Worm (Caenorhabditis elegans): ENCODE data around the gene col-140.
A peak's percentile ranks its signal among the peaks of the same experiment; 100 is the strongest.

col-140 gene

ce11 chrV:5832799-5833198 lies 3.8 kb downstream of the col-140 start (continued):
- TF ChIP-seq B0019.2 (GFP tag; conservative IDR thresholded peaks at IDR 0.05) (no peak), bed-1 (GFP tag; IDR thresholded peaks at IDR 0.05) (no peak), egl-44 (GFP tag; IDR thresholded peaks at IDR 0.05) (no peak), snpc-1.1 (tag; optimal IDR thresholded peaks at IDR 0.05; ENCODE audit: insufficient read depth) (no peak), hlh-26 (GFP tag; conservative IDR thresholded peaks at IDR 0.05) (no peak), F49E8.2 (tag; optimal IDR thresholded peaks at IDR 0.05; ENCODE audit: insufficient read depth) (no peak), aptf-2 (GFP tag; conservative IDR thresholded peaks at IDR 0.05) (no peak), hsf-1 (GFP tag; IDR thresholded peaks at IDR 0.05) (0 out of 2 replicates have a peak, but pooled peaks have one; percentile 10), repo-1 (tag; optimal IDR thresholded peaks at IDR 0.05) (no peak), gei-17 (GFP tag; optimal IDR thresholded peaks at IDR 0.05) (no peak), hmg-1.2 (GFP tag; IDR thresholded peaks at IDR 0.05) (no peak), ceh-40 (GFP tag; IDR thresholded peaks at IDR 0.05) (no peak), Y53F4B.3 (GFP tag; IDR thresholded peaks at IDR 0.05) (no peak), C17E4.6 (GFP tag; IDR thresholded peaks at IDR 0.05) (no peak), lir-1 (GFP tag; conservative IDR thresholded peaks at IDR 0.05) (no peak), pbrm-1 (GFP tag; IDR thresholded peaks at IDR 0.05) (no peak), mes-4 (tag; optimal IDR thresholded peaks at IDR 0.05) (no peak), nhr-27 (tag; optimal IDR thresholded peaks at IDR 0.05) (no peak), ceh-100 (GFP tag; IDR thresholded peaks at IDR 0.05) (no peak), mxl-1 (tag; optimal IDR thresholded peaks at IDR 0.05) (no peak), dox-1 (GFP tag; IDR thresholded peaks at IDR 0.05) (no peak), sptf-2 (GFP tag; optimal IDR thresholded peaks at IDR 0.05) (no peak), xnd-1 (tag; optimal IDR thresholded peaks at IDR 0.05) (no peak), F37B4.10 (GFP tag; IDR thresholded peaks at IDR 0.05) (no peak), egl-18 (GFP tag; IDR thresholded peaks at IDR 0.05) (no peak), chd-7 (tag; optimal IDR thresholded peaks at IDR 0.05) (no peak), F22D6.2 (tag; optimal IDR thresholded peaks at IDR 0.05) (peak; percentile 13), somi-1 (GFP tag; optimal IDR thresholded peaks at IDR 0.05) (peak; percentile 67), fkh-3 (tag; optimal IDR thresholded peaks at IDR 0.05) (no peak), ama-1 (optimal IDR thresholded peaks at IDR 0.05) (no peak), ama-1 (GFP tag; optimal IDR thresholded peaks at IDR 0.05) (peak in 1 of 2 experiments; percentile 56), K12H6.12 (tag; optimal IDR thresholded peaks at IDR 0.05) (no peak), ceh-79 (tag; optimal IDR thresholded peaks at IDR 0.05) (no peak), F23B12.7 (tag; optimal IDR thresholded peaks at IDR 0.05; ENCODE audit: insufficient read depth) (no peak), lin-35 (GFP tag; optimal IDR thresholded peaks at IDR 0.05) (no peak), ZK185.1 (tag; optimal IDR thresholded peaks at IDR 0.05; ENCODE audit: poor library complexity, severe bottlenecking) (no peak), unc-62 (GFP tag; optimal IDR thresholded peaks at IDR 0.05) (no peak), nfyb-1 (GFP tag; IDR thresholded peaks at IDR 0.05) (peak; percentile 55; the same call in 1 of the 2 replicates), him-1 (tag; optimal IDR thresholded peaks at IDR 0.05) (no peak), B0336.3 (GFP tag; IDR thresholded peaks at IDR 0.05) (peak; percentile 61), zim-3 (tag; optimal IDR thresholded peaks at IDR 0.05) (no peak), ztf-25 (GFP tag; IDR thresholded peaks at IDR 0.05) (no peak), rec-8 (tag; optimal IDR thresholded peaks at IDR 0.05) (no peak), lsl-1 (GFP tag; optimal IDR thresholded peaks at IDR 0.05) (no peak), snpc-4 (GFP tag; optimal IDR thresholded peaks at IDR 0.05) (no peak), snpc-4 (tag; optimal IDR thresholded peaks at IDR 0.05) (peak in 1 of 4 experiments; percentile 5), F10E7.11 (tag; optimal IDR thresholded peaks at IDR 0.05) (no peak), tbx-9 (tag; optimal IDR thresholded peaks at IDR 0.05; ENCODE audit: borderline replicate concordance) (no peak), Y53G8AR.9 (GFP tag; conservative IDR thresholded peaks at IDR 0.05) (no peak), nhr-179 (tag; optimal IDR thresholded peaks at IDR 0.05) (no peak)

Measured in whole organism, young adult.